Fruit fly (Drosophila melanogaster): ENCODE results near the gene Hexo2.

The Hexo2 gene

dm6 chrX:8709234-8709843, at the start of gene Hexo2 (continued):
- TF ChIP-seq eg (GFP tag; IDR thresholded peaks at IDR 0.05) = peak; percentile 99
- peak; percentile 98 for TF ChIP-seq CG15336 (GFP tag; IDR thresholded peaks at IDR 0.05)
- TF ChIP-seq achi (GFP tag; optimal IDR thresholded peaks at IDR 0.05) = peak; percentile 97
- TF ChIP-seq fd59A (GFP tag; optimal IDR thresholded peaks at IDR 0.05) = peak; percentile 91
- peak; percentile 98 for TF ChIP-seq Sox14 (GFP tag; optimal IDR thresholded peaks at IDR 0.05)
- peak; percentile 96 for TF ChIP-seq CG8632 (GFP tag; optimal IDR thresholded peaks at IDR 0.05)
- peak; percentile 99 for TF ChIP-seq pdm3 (GFP tag; optimal IDR thresholded peaks at IDR 0.05)
- TF ChIP-seq fd85E (GFP tag; optimal IDR thresholded peaks at IDR 0.05) = peak; percentile 95
- TF ChIP-seq CG3919 (GFP tag; optimal IDR thresholded peaks at IDR 0.05) = peak; percentile 99

dm6 chrX:8660354-8660753, 49.1 kb upstream of the Hexo2 start:
- TF ChIP-seq CG31627 (GFP tag; optimal IDR thresholded peaks at IDR 0.05) = peak; percentile 3
- no peak for TF ChIP-seq CG10669 (GFP tag; optimal IDR thresholded peaks at IDR 0.05)
- peak; percentile 66 for TF ChIP-seq svp (GFP tag)
- TF ChIP-seq CG6163 (GFP tag; IDR thresholded peaks at IDR 0.05) = 0 out of 3 replicates have a peak, but pooled peaks have one; percentile 8

dm6 chrX:8661162-8661807, 48.2 kb upstream of the Hexo2 start:
- TF ChIP-seq dsx (GFP tag; optimal IDR thresholded peaks at IDR 0.05; ENCODE audit: poor library complexity, severe bottlenecking) = peak; percentile 54
- TF ChIP-seq spab (GFP tag; optimal IDR thresholded peaks at IDR 0.05) = no peak

- TF ChIP-seq CG3032 (tag; optimal IDR thresholded peaks at IDR 0.05) (no peak), CG9139 (GFP tag; optimal IDR thresholded peaks at IDR 0.05) (no peak), Sox15 (GFP tag; optimal IDR thresholded peaks at IDR 0.05) (no peak), Smox (GFP tag; optimal IDR thresholded peaks at IDR 0.05) (no peak), spab (GFP tag; optimal IDR thresholded peaks at IDR 0.05) (no peak), fd59A (GFP tag; optimal IDR thresholded peaks at IDR 0.05) (no peak), Ets21C (GFP tag; optimal IDR thresholded peaks at IDR 0.05) (no peak), CG11902 (GFP tag; optimal IDR thresholded peaks at IDR 0.05) (no peak), CG8632 (GFP tag; optimal IDR thresholded peaks at IDR 0.05) (no peak), CG16779 (tag; optimal IDR thresholded peaks at IDR 0.05) (no peak), CG6163 (GFP tag; IDR thresholded peaks at IDR 0.05) (no peak), CG11762 (GFP tag; optimal IDR thresholded peaks at IDR 0.05; ENCODE audit: insufficient read depth) (no peak), CG10631 (GFP tag; optimal IDR thresholded peaks at IDR 0.05) (no peak), acj6 (GFP tag; optimal IDR thresholded peaks at IDR 0.05) (no peak), pdm3 (GFP tag; optimal IDR thresholded peaks at IDR 0.05) (no peak), CG7368 (GFP tag; optimal IDR thresholded peaks at IDR 0.05) (no peak), Met (GFP tag; optimal IDR thresholded peaks at IDR 0.05) (no peak), Eip78C (GFP tag) (no peak), esn (GFP tag; optimal IDR thresholded peaks at IDR 0.05) (no peak), vri (GFP tag; optimal IDR thresholded peaks at IDR 0.05) (no peak)
Observed at dm6 chrX:8662247-8662646, 47.2 kb upstream of the Hexo2 start.

dm6 chrX:8663795-8664194, 45.7 kb upstream of the Hexo2 start:
- no peak for TF ChIP-seq Hr39 (GFP tag; optimal IDR thresholded peaks at IDR 0.05)
- no peak for TF ChIP-seq CG8632 (GFP tag; optimal IDR thresholded peaks at IDR 0.05)
- TF ChIP-seq Hr38 (GFP tag; optimal IDR thresholded peaks at IDR 0.05) = no peak
